Fruit fly (Drosophila melanogaster): ENCODE data around the gene Mst84B.

Gene Mst84B

DNA sequence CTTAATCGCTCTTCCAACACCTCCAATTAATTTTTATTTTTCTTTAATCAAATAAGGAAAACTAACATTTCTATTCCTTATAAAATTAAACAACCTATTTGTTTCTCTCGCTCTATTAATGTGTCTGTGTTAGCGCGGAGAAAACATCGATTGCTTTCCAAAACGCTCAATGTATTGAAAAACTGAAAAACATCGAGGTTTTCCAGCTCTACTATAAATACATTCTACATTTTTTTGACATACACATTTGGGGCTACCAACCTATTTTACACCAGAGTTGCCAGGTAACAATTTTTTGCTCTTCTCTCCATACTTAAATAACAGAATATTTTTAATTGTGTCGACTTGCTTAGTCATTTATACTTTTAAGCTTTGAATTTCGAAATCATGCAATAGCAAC is 29.9 kb downstream of the Mst84B start (continued):
- TF ChIP-seq Fer1 (GFP tag; optimal IDR thresholded peaks at IDR 0.05) (no peak), Six4 (GFP tag; optimal IDR thresholded peaks at IDR 0.05) (peak; percentile 4), CG10431 (GFP tag; optimal IDR thresholded peaks at IDR 0.05) (no peak), Tbp (GFP tag; optimal IDR thresholded peaks at IDR 0.05) (no peak), CG18599 (GFP tag; optimal IDR thresholded peaks at IDR 0.05) (no peak), CTCF (GFP tag; optimal IDR thresholded peaks at IDR 0.05) (peak; percentile 75), CG1024 (GFP tag; IDR thresholded peaks at IDR 0.05) (no peak), corto (GFP tag; optimal IDR thresholded peaks at IDR 0.05) (no peak), hbn (GFP tag; IDR thresholded peaks at IDR 0.05; ENCODE audit: partially characterized antibody) (peak; percentile 74), Trl (optimal IDR thresholded peaks at IDR 0.05) (no peak), Trl (GFP tag; optimal IDR thresholded peaks at IDR 0.05) (peak; percentile 52), CG8924 (tag; optimal IDR thresholded peaks at IDR 0.05) (peak; percentile 62), otp (GFP tag; IDR thresholded peaks at IDR 0.05) (no peak), CG42726 (GFP tag; IDR thresholded peaks at IDR 0.05; ENCODE audit: partially characterized antibody) (peak; percentile 59; the same call in 1 of the 2 replicates), Dip3 (GFP tag; optimal IDR thresholded peaks at IDR 0.05) (no peak), zen2 (GFP tag; IDR thresholded peaks at IDR 0.05; ENCODE audit: partially characterized antibody) (peak; percentile 58; the same call in 2 of the 3 replicates), TFAM (GFP tag; optimal IDR thresholded peaks at IDR 0.05) (no peak), CG10366 (GFP tag; IDR thresholded peaks at IDR 0.05) (no peak), Spps (tag; optimal IDR thresholded peaks at IDR 0.05) (no peak), CG17328 (GFP tag; IDR thresholded peaks at IDR 0.05) (no peak), disco-r (GFP tag; optimal IDR thresholded peaks at IDR 0.05) (no peak), jing (GFP tag; optimal IDR thresholded peaks at IDR 0.05) (no peak), az2 (GFP tag; optimal IDR thresholded peaks at IDR 0.05) (peak; percentile 11), CG8359 (GFP tag; optimal IDR thresholded peaks at IDR 0.05; ENCODE audit: borderline replicate concordance) (no peak), CG4360 (GFP tag; IDR thresholded peaks at IDR 0.05) (no peak), pb (GFP tag; optimal IDR thresholded peaks at IDR 0.05) (no peak), CG1792 (GFP tag; optimal IDR thresholded peaks at IDR 0.05) (no peak), mam (GFP tag; optimal IDR thresholded peaks at IDR 0.05) (peak; percentile 47), CG8281 (tag; optimal IDR thresholded peaks at IDR 0.05) (peak; percentile 96), gcm (GFP tag; optimal IDR thresholded peaks at IDR 0.05) (peak; percentile 14), HmgZ (tag; optimal IDR thresholded peaks at IDR 0.05) (peak; percentile 52), rib (GFP tag; IDR thresholded peaks at IDR 0.05) (no peak), gsb (GFP tag; IDR thresholded peaks at IDR 0.05) (no peak), YL-1 (GFP tag; optimal IDR thresholded peaks at IDR 0.05) (peak; percentile 56), zf30C (GFP tag; optimal IDR thresholded peaks at IDR 0.05) (peak; percentile 44), scrt (GFP tag; optimal IDR thresholded peaks at IDR 0.05) (no peak), sens-2 (GFP tag; IDR thresholded peaks at IDR 0.05) (no peak), Sox102F (GFP tag; optimal IDR thresholded peaks at IDR 0.05) (no peak), pum (GFP tag; optimal IDR thresholded peaks at IDR 0.05) (no peak), Sox100B (GFP tag; optimal IDR thresholded peaks at IDR 0.05) (no peak), CG16779 (GFP tag; IDR thresholded peaks at IDR 0.05) (no peak), HLH54F (GFP tag; optimal IDR thresholded peaks at IDR 0.05) (peak; percentile 24), Nf-YA (GFP tag; IDR thresholded peaks at IDR 0.05) (no peak), mld (GFP tag; IDR thresholded peaks at IDR 0.05; ENCODE audit: partially characterized antibody) (no peak), zfh2 (GFP tag; optimal IDR thresholded peaks at IDR 0.05) (peak; percentile 27), Asciz (GFP tag; optimal IDR thresholded peaks at IDR 0.05) (no peak), Sin3A (optimal IDR thresholded peaks at IDR 0.05) (no peak), Jarid2 (GFP tag; optimal IDR thresholded peaks at IDR 0.05) (no peak), fd102C (GFP tag; optimal IDR thresholded peaks at IDR 0.05) (no peak), p53 (GFP tag; optimal IDR thresholded peaks at IDR 0.05) (no peak), sob (GFP tag; IDR thresholded peaks at IDR 0.05) (no peak), kah (GFP tag; optimal IDR thresholded peaks at IDR 0.05) (no peak), repo (GFP tag; optimal IDR thresholded peaks at IDR 0.05) (no peak)

All from whole organism, embryonic.